Worm (Caenorhabditis elegans): ENCODE measurements around the gene cls-2.

DNA sequence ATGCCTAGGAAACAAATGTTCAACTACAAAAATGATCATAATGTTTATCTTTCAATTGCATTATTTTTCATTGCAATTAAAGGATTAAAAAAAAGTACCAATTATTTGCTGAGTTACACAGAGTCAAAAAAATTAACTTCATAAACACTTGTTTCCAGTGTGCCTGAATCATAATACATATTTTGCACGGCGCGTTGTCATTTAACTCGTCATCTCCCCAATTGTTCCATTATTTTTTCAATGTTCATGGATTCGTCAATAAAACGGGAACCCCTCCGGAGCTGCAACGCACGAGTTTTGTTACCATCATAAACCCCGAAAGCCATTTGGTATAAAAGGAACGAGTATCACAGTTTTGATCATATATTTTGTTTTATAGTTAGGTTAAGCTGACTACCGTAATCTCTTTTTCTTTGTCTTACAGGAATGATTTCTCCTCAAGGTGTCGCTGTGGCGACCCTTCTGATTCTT lies 37.6 kb upstream of the cls-2 start, which contains the start of gene F59B2.12:
- TF ChIP-seq unc-86 (tag; optimal IDR thresholded peaks at IDR 0.05) = no peak
- no peak for TF ChIP-seq gmeb-2 (tag; optimal IDR thresholded peaks at IDR 0.05)
- no peak for TF ChIP-seq elt-2 (tag; optimal IDR thresholded peaks at IDR 0.05)
- TF ChIP-seq odd-2 (tag; optimal IDR thresholded peaks at IDR 0.05) = no peak
- no peak for TF ChIP-seq dmd-4 (tag; optimal IDR thresholded peaks at IDR 0.05; ENCODE audit: borderline replicate concordance)

Data from whole organism, late embryonic.